Worm (Caenorhabditis elegans) whole organism, L4 larva: Measurements from ENCODE around the gene C35C5.8.
A peak's percentile ranks its signal among the peaks of the same experiment; 100 is the strongest.

Experiments
- Y48G9A.11 ChIP-seq: fragments of 200-800 bp; sonication (Bioruptor generic); IDR thresholded peaks from 2 replicates; pipeline ENCODE4 v1.3.6; 2022; ENCODE audit warnings: missing genetic modification reagents, missing genetic modification characterization, missing compliant biosample characterization
- Y75B8A.6 ChIP-seq: fragments of 200-800 bp; sonication (Bioruptor generic); IDR thresholded peaks from 2 replicates; pipeline ENCODE4 v1.3.6; 2022; ENCODE audit warnings: missing genetic modification reagents, missing genetic modification characterization, missing compliant biosample characterization
- ZK337.2 ChIP-seq: fragments of 200-800 bp; sonication (Bioruptor generic); IDR thresholded peaks from 2 replicates; pipeline ENCODE4 v1.3.6; 2022; ENCODE audit warnings: missing genetic modification reagents, missing genetic modification characterization, missing compliant biosample characterization
- arid-1 ChIP-seq: fragments of 200-800 bp; sonication (Bioruptor generic); conservative IDR thresholded peaks from 2 replicates; pipeline ENCODE4 v1.3.6; 2022; ENCODE audit warnings: missing genetic modification reagents, missing genetic modification characterization, missing compliant biosample characterization
- ceh-20 ChIP-seq: fragments of 200-800 bp; sonication (Bioruptor generic); IDR thresholded peaks from 2 replicates; pipeline ENCODE4 v1.3.6; 2022; ENCODE audit warnings: missing genetic modification reagents, missing genetic modification characterization, missing compliant biosample characterization
- ces-1 ChIP-seq: fragments of 150-350 bp; sonication (generic microtip); optimal IDR thresholded peaks from 4 replicates; lab custom pipeline; 2014; ENCODE audit warnings: missing biosample characterization, missing genetic modification reagents, missing genetic modification characterization
- cey-2 ChIP-seq: sonication (generic microtip); optimal IDR thresholded peaks from 3 replicates; lab custom pipeline; 2017; ENCODE audit warnings: missing genetic modification characterization, mild to moderate bottlenecking, missing compliant biosample characterization, antibody characterized with exemption, borderline replicate concordance; ENCODE audit not compliant: insufficient read depth
- ctbp-1 ChIP-seq: fragments of 200-800 bp; sonication (Bioruptor generic); IDR thresholded peaks from 2 replicates; pipeline ENCODE4 v1.3.6; 2022; ENCODE audit warnings: missing genetic modification reagents, missing genetic modification characterization, missing compliant biosample characterization
- daf-16 ChIP-seq, 3 experiments: sonication (generic microtip); optimal IDR thresholded peaks; 2 replicates each; lab custom pipeline; 2016 to 2017; ENCODE audit warnings: missing genetic modification characterization in 3 of 3, missing genetic modification reagents in 3 of 3, mild to moderate bottlenecking in 2 of 3, missing compliant biosample characterization in 2 of 3, missing biosample characterization in 1 of 3, moderate library complexity in 1 of 3
- daf-8 ChIP-seq: fragments of 200-800 bp; sonication (Bioruptor generic); IDR thresholded peaks from 2 replicates; pipeline ENCODE4 v1.3.6; 2022; ENCODE audit warnings: missing genetic modification characterization, missing compliant biosample characterization
- dmd-6 ChIP-seq: fragments of 200-800 bp; sonication (Bioruptor generic); IDR thresholded peaks from 2 replicates; pipeline ENCODE4 v1.3.6; 2022; ENCODE audit warnings: missing genetic modification reagents, missing genetic modification characterization, missing compliant biosample characterization
- dmd-8 ChIP-seq: fragments of 200-800 bp; sonication (Bioruptor generic); IDR thresholded peaks from 2 replicates; pipeline ENCODE4 v1.3.6; 2022; ENCODE audit warnings: missing genetic modification characterization, missing compliant biosample characterization
- dve-1 ChIP-seq: sonication (generic microtip); optimal IDR thresholded peaks from 2 replicates; lab custom pipeline; 2017; ENCODE audit warnings: antibody characterized with exemption, mild to moderate bottlenecking, missing genetic modification characterization, missing compliant biosample characterization; ENCODE audit not compliant: insufficient read depth
- egl-43 ChIP-seq: fragments of 200-800 bp; sonication (Bioruptor generic); IDR thresholded peaks from 2 replicates; pipeline ENCODE4 v1.3.6; 2022; ENCODE audit warnings: missing genetic modification reagents, missing genetic modification characterization, missing compliant biosample characterization
- fos-1 ChIP-seq: fragments of 150-350 bp; optimal IDR thresholded peaks from 2 replicates; lab custom pipeline; 2014; ENCODE audit warnings: missing biosample characterization, missing genetic modification characterization
- hlh-11 ChIP-seq: fragments of 200-800 bp; sonication (Bioruptor generic); optimal IDR thresholded peaks from 2 replicates; lab custom pipeline; 2018; ENCODE audit warnings: mild to moderate bottlenecking, missing genetic modification characterization, missing compliant biosample characterization
- lim-7 ChIP-seq: fragments of 200-800 bp; sonication (Bioruptor generic); IDR thresholded peaks from 2 replicates; pipeline ENCODE4 v1.3.6; 2022; ENCODE audit warnings: missing genetic modification characterization, missing compliant biosample characterization
- lin-1 ChIP-seq: fragments of 200-800 bp; sonication (Bioruptor generic); IDR thresholded peaks from 2 replicates; pipeline ENCODE4 v1.3.6; 2022; ENCODE audit warnings: missing genetic modification reagents, missing genetic modification characterization, missing compliant biosample characterization
- lin-13 ChIP-seq: fragments of 150-350 bp; optimal IDR thresholded peaks from 2 replicates; lab custom pipeline; 2014; ENCODE audit warnings: missing biosample characterization, missing genetic modification reagents, missing genetic modification characterization
- lin-29 ChIP-seq: fragments of 200-800 bp; sonication (Bioruptor generic); IDR thresholded peaks from 2 replicates; pipeline ENCODE4 v1.3.6; 2022; ENCODE audit warnings: missing genetic modification reagents, missing genetic modification characterization, missing compliant biosample characterization
- lin-38 ChIP-seq: fragments of 200-800 bp; sonication (Bioruptor generic); IDR thresholded peaks from 2 replicates; pipeline ENCODE4 v1.3.6; 2022; ENCODE audit warnings: missing genetic modification reagents, missing genetic modification characterization, missing compliant biosample characterization
- lin-39 ChIP-seq: fragments of 150-350 bp; optimal IDR thresholded peaks from 2 replicates; lab custom pipeline; 2014; ENCODE audit warnings: missing biosample characterization, missing genetic modification reagents, missing genetic modification characterization
- lsy-2 ChIP-seq, 2 experiments: fragments of 150-350 bp in 1 of 2; sonication (generic microtip) in 1 of 2; optimal IDR thresholded peaks; 2 replicates each; lab custom pipeline; 2014 to 2017; ENCODE audit warnings: missing biosample characterization in 2 of 2, missing genetic modification characterization in 2 of 2
- madf-9 ChIP-seq: fragments of 200-800 bp; sonication (Bioruptor generic); conservative IDR thresholded peaks from 2 replicates; pipeline ENCODE4 v1.3.6; 2022; ENCODE audit warnings: missing genetic modification reagents, missing genetic modification characterization, missing compliant biosample characterization
- mdl-1 ChIP-seq, 2 experiments: fragments of 150-350 bp in 1 of 2; sonication (generic microtip) in 1 of 2; optimal IDR thresholded peaks; 2 replicates each; lab custom pipeline; 2014 to 2017; ENCODE audit warnings: missing biosample characterization in 2 of 2, missing genetic modification characterization in 2 of 2
- mxl-2 ChIP-seq: fragments of 200-800 bp; sonication (Bioruptor generic); conservative IDR thresholded peaks from 2 replicates; pipeline ENCODE4 v1.3.6; 2022; ENCODE audit warnings: missing genetic modification reagents, missing genetic modification characterization, missing compliant biosample characterization
- nhr-28 ChIP-seq: fragments of 150-350 bp; optimal IDR thresholded peaks from 2 replicates; lab custom pipeline; 2014; ENCODE audit warnings: missing biosample characterization, missing genetic modification characterization
- nhr-77 ChIP-seq: fragments of 150-350 bp; optimal IDR thresholded peaks from 2 replicates; lab custom pipeline; 2014; ENCODE audit warnings: missing biosample characterization, missing genetic modification characterization
- pha-4 ChIP-seq, 2 experiments: fragments of 150-350 bp in 1 of 2; fragments of 200-800 bp in 1 of 2; sonication (Bioruptor generic) in 1 of 2; IDR thresholded peaks in 1 of 2; optimal IDR thresholded peaks in 1 of 2; 2 replicates each; pipeline versions ENCODE4 v1.3.6 to Lab custom; 2014 to 2022; ENCODE audit warnings: missing genetic modification characterization in 2 of 2, missing genetic modification reagents in 2 of 2, missing biosample characterization in 1 of 2, missing compliant biosample characterization in 1 of 2
- php-3 ChIP-seq: fragments of 200-800 bp; sonication (Bioruptor generic); IDR thresholded peaks from 2 replicates; pipeline ENCODE4 v1.3.6; 2022; ENCODE audit warnings: missing genetic modification reagents, missing genetic modification characterization, missing compliant biosample characterization
- pqm-1 ChIP-seq: sonication (generic microtip); optimal IDR thresholded peaks from 2 replicates; lab custom pipeline; 2017; ENCODE audit warnings: missing biosample characterization, missing genetic modification characterization
- saeg-2 ChIP-seq: fragments of 200-800 bp; sonication (Bioruptor generic); IDR thresholded peaks from 2 replicates; pipeline ENCODE4 v1.3.6; 2022; ENCODE audit warnings: missing genetic modification reagents, missing genetic modification characterization, missing compliant biosample characterization
- set-16 ChIP-seq: fragments of 200-800 bp; sonication (Bioruptor generic); IDR thresholded peaks from 2 replicates; pipeline ENCODE4 v1.3.6; 2022; ENCODE audit warnings: missing genetic modification reagents, missing genetic modification characterization, missing compliant biosample characterization
- skn-1 ChIP-seq: fragments of 150-350 bp; optimal IDR thresholded peaks from 2 replicates; lab custom pipeline; 2014; ENCODE audit warnings: missing biosample characterization, missing genetic modification characterization
- snpc-4 ChIP-seq: fragments of 150-350 bp; optimal IDR thresholded peaks from 2 replicates; lab custom pipeline; 2014; ENCODE audit warnings: missing biosample characterization, missing genetic modification characterization
- spr-1 ChIP-seq: sonication (generic microtip); optimal IDR thresholded peaks from 2 replicates; lab custom pipeline; 2016; ENCODE audit warnings: mild to moderate bottlenecking, missing genetic modification characterization, missing compliant biosample characterization
- tag-97 ChIP-seq: fragments of 200-800 bp; sonication (Bioruptor generic); IDR thresholded peaks from 2 replicates; pipeline ENCODE4 v1.3.6; 2022; ENCODE audit warnings: missing genetic modification characterization, missing compliant biosample characterization
- unc-130 ChIP-seq: sonication (generic microtip); optimal IDR thresholded peaks from 2 replicates; lab custom pipeline; 2016; ENCODE audit warnings: missing genetic modification reagents, missing genetic modification characterization, missing compliant biosample characterization
- unc-62 ChIP-seq, 3 experiments: fragments of 150-350 bp in 1 of 3; sonication (generic microtip); optimal IDR thresholded peaks in 2 of 3; peaks in 1 of 3; 1 replicate in 1 of 3; 2 replicates in 2 of 3; lab custom pipeline; 2014 to 2017; ENCODE audit warnings: missing biosample characterization in 3 of 3, missing genetic modification characterization in 3 of 3, missing genetic modification reagents in 3 of 3, missing genotype in 1 of 3
- vab-7 ChIP-seq: fragments of 200-800 bp; sonication (Bioruptor generic); IDR thresholded peaks from 2 replicates; pipeline ENCODE4 v1.3.6; 2022; ENCODE audit warnings: missing genetic modification reagents, missing genetic modification characterization, missing compliant biosample characterization
- zag-1 ChIP-seq: fragments of 150-350 bp; optimal IDR thresholded peaks from 2 replicates; lab custom pipeline; 2014; ENCODE audit warnings: missing biosample characterization, missing genetic modification characterization
- ztf-11 ChIP-seq: fragments of 150-350 bp; optimal IDR thresholded peaks from 2 replicates; lab custom pipeline; 2014; ENCODE audit warnings: missing biosample characterization, missing genetic modification characterization

Gene C35C5.8

ce11 chrX:11487484-11487883 is 45.9 kb upstream of the C35C5.8 start, which contains the start of gene spp-9:
Gene spp-9 (plus strand): TSS chrX:11487784.
- TF ChIP-seq set-16 (no peak), ctbp-1 (no peak)

DNA sequence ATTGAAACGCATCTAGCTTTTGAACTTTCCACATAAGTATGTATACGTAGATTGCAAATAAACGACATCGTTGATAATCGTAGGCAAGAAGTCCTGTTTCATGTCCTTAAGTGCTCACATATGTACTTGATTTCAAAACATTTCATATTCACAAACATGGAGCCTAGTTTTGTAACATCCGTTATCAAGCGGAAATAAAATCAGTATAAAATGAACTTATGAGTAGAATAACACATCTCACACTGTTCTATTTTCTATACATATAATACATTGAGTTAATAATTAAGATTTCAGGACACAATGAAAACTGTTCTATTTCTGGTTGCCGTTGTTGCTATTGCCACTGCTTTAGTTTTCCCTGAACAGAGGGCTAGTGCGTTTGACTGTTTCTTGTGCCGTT is 43.6 kb upstream of the C35C5.8 start, which contains the start of gene spp-21:
Gene spp-21 (plus strand): TSS at position 301 of the 400 bp plus-strand sequence.
- no peak for TF ChIP-seq Y48G9A.11 (GFP tag; lab: Robert Waterston, UW)
- no peak for TF ChIP-seq ces-1
- no peak for TF ChIP-seq lin-29 (GFP tag; lab: Robert Waterston, UW)
- no peak for TF ChIP-seq lin-1 (GFP tag; lab: Robert Waterston, UW)
- no peak for TF ChIP-seq ceh-20
- TF ChIP-seq vab-7, result no peak
- no peak for TF ChIP-seq madf-9 (GFP tag; lab: Robert Waterston, UW)
- TF ChIP-seq arid-1 (GFP tag; lab: Robert Waterston, UW), result no peak
- no peak for TF ChIP-seq lsy-2 (tag; optimal IDR thresholded peaks at IDR 0.05; lab: Kevin White, UChicago)
- TF ChIP-seq ztf-11 (tag; lab: Kevin White, UChicago), result no peak
- no peak for TF ChIP-seq lim-7 (GFP tag; lab: Robert Waterston, UW)

DNA sequence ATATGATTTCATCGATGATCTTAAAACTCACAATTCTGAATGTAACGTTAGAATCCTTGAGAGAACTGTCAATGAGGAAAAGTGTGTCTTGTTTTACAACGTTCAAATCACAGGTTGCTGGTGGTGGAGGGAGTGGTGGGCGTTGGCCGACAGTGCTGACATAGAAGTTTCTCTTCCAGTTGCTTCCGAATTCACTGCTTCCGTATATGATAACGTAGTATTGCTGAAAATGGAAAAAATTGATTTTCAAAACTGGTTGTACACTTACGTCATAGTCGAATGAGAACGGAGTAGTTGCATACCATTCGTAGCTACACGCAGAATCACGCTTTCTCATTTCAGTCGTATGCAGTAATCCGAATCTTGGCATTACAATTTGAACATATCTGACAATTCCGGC is 41.6 kb upstream of the C35C5.8 start:
- TF ChIP-seq unc-62 (GFP tag; optimal IDR thresholded peaks at IDR 0.05 in 1 of 2; lab: Kevin White, UChicago) (peak in 1 of 2 experiments; percentile 93), unc-62 (tag; optimal IDR thresholded peaks at IDR 0.05; lab: Kevin White, UChicago) (no peak), lin-39 (no peak)
- TF ChIP-seq, all 104 proteins: peak for 1

DNA sequence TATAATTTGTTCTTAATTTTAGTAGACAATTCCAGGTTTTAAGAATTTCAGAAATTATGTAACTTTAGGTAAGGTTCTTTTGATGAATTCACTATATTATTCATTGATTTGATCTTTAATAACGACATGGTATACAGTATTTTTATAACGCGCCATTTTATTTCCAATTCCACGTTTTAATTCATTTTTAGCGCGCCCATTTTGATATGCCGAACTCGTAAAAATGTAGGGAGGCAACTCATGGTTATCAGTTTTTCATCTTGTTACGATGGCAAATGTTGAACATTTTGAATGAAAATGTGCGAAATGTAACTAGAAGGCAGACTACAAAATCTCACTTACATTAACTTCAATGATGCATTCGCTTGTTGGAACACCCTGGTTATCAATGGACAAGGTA is 34.5 kb upstream of the C35C5.8 start:
- TF ChIP-seq tag-97 (no peak), snpc-4 (tag; lab: Kevin White, UChicago) (no peak), pqm-1 (tag; lab: Kevin White, UChicago) (peak; percentile 77), nhr-77 (tag; lab: Kevin White, UChicago) (peak; percentile 1), dve-1 (tag; lab: Kevin White, UChicago) (peak; percentile 45), fos-1 (tag; lab: Kevin White, UChicago) (no peak), cey-2 (no peak), saeg-2 (GFP tag; lab: Robert Waterston, UW) (no peak), skn-1 (no peak), nhr-28 (tag; lab: Kevin White, UChicago) (peak; percentile 88), ZK337.2 (no peak), lin-38 (GFP tag; lab: Robert Waterston, UW) (no peak), daf-8 (GFP tag; lab: Robert Waterston, UW) (no peak), mdl-1 (tag; optimal IDR thresholded peaks at IDR 0.05; lab: Kevin White, UChicago) (no peak), lin-13 (GFP tag; lab: Kevin White, UChicago) (no peak), mxl-2 (GFP tag; lab: Robert Waterston, UW) (no peak), zag-1 (no peak), dmd-6 (GFP tag; lab: Robert Waterston, UW) (peak; percentile 27; the same call in 1 of the 2 replicates), egl-43 (GFP tag; lab: Robert Waterston, UW) (no peak), daf-16 (GFP tag; optimal IDR thresholded peaks at IDR 0.05; lab: Kevin White, UChicago) (no peak), daf-16 (tag; optimal IDR thresholded peaks at IDR 0.05; lab: Kevin White, UChicago) (peak; percentile 35), php-3 (GFP tag; lab: Robert Waterston, UW) (peak; percentile 84), unc-130 (GFP tag; lab: Kevin White, UChicago) (no peak), dmd-8 (GFP tag; lab: Robert Waterston, UW) (no peak), spr-1 (tag; lab: Kevin White, UChicago) (no peak), hlh-11 (peak; percentile 7), Y75B8A.6 (GFP tag; lab: Robert Waterston, UW) (no peak), pha-4 (GFP tag; IDR thresholded peaks at IDR 0.05; lab: Robert Waterston, UW) (no peak), pha-4 (tag; optimal IDR thresholded peaks at IDR 0.05; lab: Kevin White, UChicago) (no peak)
